Worm (Caenorhabditis elegans) whole organism, mixed stage, embryonic: ENCODE data around the gene pgl-2.

Source experiments
- M03D4.4 ChIP-seq: sonication (generic microtip); optimal IDR thresholded peaks from 2 replicates; lab custom pipeline; 2017; ENCODE audit warnings: mild to moderate bottlenecking, missing genetic modification characterization, missing compliant biosample characterization
- bed-3 ChIP-seq: fragments of 200-800 bp; sonication (Bioruptor generic); optimal IDR thresholded peaks from 3 replicates; lab custom pipeline; 2018; ENCODE audit warnings: mild to moderate bottlenecking, missing genetic modification characterization, moderate library complexity, missing compliant biosample characterization
- blmp-1 ChIP-seq: fragments of 150-350 bp; optimal IDR thresholded peaks from 2 replicates; lab custom pipeline; 2014; ENCODE audit warnings: missing biosample characterization, missing genetic modification characterization
- ceh-39 ChIP-seq: fragments of 150-350 bp; optimal IDR thresholded peaks from 2 replicates; lab custom pipeline; 2014; ENCODE audit warnings: missing biosample characterization, missing genetic modification characterization
- ceh-43 ChIP-seq: fragments of 200-800 bp; sonication (Bioruptor generic); optimal IDR thresholded peaks from 2 replicates; lab custom pipeline; 2018; ENCODE audit warnings: mild to moderate bottlenecking, missing genetic modification characterization, moderate library complexity, missing compliant biosample characterization
- ces-1 ChIP-seq: fragments of 150-350 bp; optimal IDR thresholded peaks from 2 replicates; lab custom pipeline; 2014; ENCODE audit warnings: missing biosample characterization, missing genetic modification reagents, missing genetic modification characterization
- cnd-1 ChIP-seq: fragments of 200-800 bp; sonication (Bioruptor generic); optimal IDR thresholded peaks from 2 replicates; lab custom pipeline; 2018; ENCODE audit warnings: mild to moderate bottlenecking, missing genetic modification characterization, missing compliant biosample characterization
- elt-1 ChIP-seq: sonication (generic microtip); optimal IDR thresholded peaks from 2 replicates; lab custom pipeline; 2017; ENCODE audit warnings: missing genetic modification characterization, mild to moderate bottlenecking, missing compliant biosample characterization, antibody characterized with exemption, moderate library complexity, borderline replicate concordance; ENCODE audit not compliant: insufficient read depth
- elt-3 ChIP-seq: fragments of 150-350 bp; optimal IDR thresholded peaks from 2 replicates; lab custom pipeline; 2014; ENCODE audit warnings: missing biosample characterization, missing genetic modification characterization
- flh-1 ChIP-seq: fragments of 200-800 bp; sonication (Bioruptor generic); optimal IDR thresholded peaks from 2 replicates; lab custom pipeline; 2018; ENCODE audit warnings: mild to moderate bottlenecking, missing genetic modification characterization, moderate library complexity, missing compliant biosample characterization
- ham-2 ChIP-seq: fragments of 200-800 bp; sonication (Bioruptor generic); optimal IDR thresholded peaks from 2 replicates; lab custom pipeline; 2018; ENCODE audit warnings: mild to moderate bottlenecking, missing genetic modification characterization, missing compliant biosample characterization
- hlh-1 ChIP-seq: fragments of 150-350 bp; optimal IDR thresholded peaks from 2 replicates; lab custom pipeline; 2014; ENCODE audit warnings: missing biosample characterization, missing genetic modification reagents, missing genetic modification characterization
- lin-13 ChIP-seq: fragments of 150-350 bp; optimal IDR thresholded peaks from 2 replicates; lab custom pipeline; 2014; ENCODE audit warnings: missing biosample characterization, missing genetic modification characterization
- lsy-2 ChIP-seq: fragments of 150-350 bp; optimal IDR thresholded peaks from 2 replicates; lab custom pipeline; 2014; ENCODE audit warnings: missing biosample characterization, missing genetic modification characterization
- mab-5 ChIP-seq: fragments of 150-350 bp; optimal IDR thresholded peaks from 2 replicates; lab custom pipeline; 2014; ENCODE audit warnings: missing biosample characterization, missing genetic modification characterization
- mep-1 ChIP-seq: fragments of 150-350 bp; optimal IDR thresholded peaks from 2 replicates; lab custom pipeline; 2017; ENCODE audit warnings: missing biosample characterization, missing genetic modification reagents, missing genetic modification characterization, inconsistent platforms
- mls-2 ChIP-seq: sonication (generic microtip); optimal IDR thresholded peaks from 2 replicates; lab custom pipeline; 2016; ENCODE audit warnings: mild to moderate bottlenecking, missing genetic modification characterization, moderate library complexity, missing compliant biosample characterization
- nhr-12 ChIP-seq: fragments of 150-350 bp; optimal IDR thresholded peaks from 2 replicates; lab custom pipeline; 2014; ENCODE audit warnings: missing biosample characterization, missing genetic modification characterization
- nhr-2 ChIP-seq: fragments of 150-350 bp; optimal IDR thresholded peaks from 2 replicates; lab custom pipeline; 2014; ENCODE audit warnings: missing biosample characterization, missing genetic modification characterization
- nhr-237 ChIP-seq: fragments of 150-350 bp; optimal IDR thresholded peaks from 2 replicates; lab custom pipeline; 2014; ENCODE audit warnings: missing biosample characterization, missing genetic modification characterization
- snpc-4 ChIP-seq: fragments of 150-350 bp; optimal IDR thresholded peaks from 2 replicates; lab custom pipeline; 2014; ENCODE audit warnings: missing biosample characterization, missing genetic modification characterization
- sptf-1 ChIP-seq: sonication (generic microtip); optimal IDR thresholded peaks from 2 replicates; lab custom pipeline; 2017; ENCODE audit warnings: mild to moderate bottlenecking, missing genetic modification characterization, moderate library complexity, missing compliant biosample characterization
- tbx-8 ChIP-seq: fragments of 200-800 bp; sonication (Bioruptor generic); optimal IDR thresholded peaks from 2 replicates; lab custom pipeline; 2018; ENCODE audit warnings: mild to moderate bottlenecking, missing genetic modification characterization, moderate library complexity, missing compliant biosample characterization
- unc-120 ChIP-seq: sonication (generic microtip); optimal IDR thresholded peaks from 2 replicates; lab custom pipeline; 2017; ENCODE audit warnings: missing genetic modification characterization, missing compliant biosample characterization; ENCODE audit not compliant: poor library complexity, severe bottlenecking
- unc-39 ChIP-seq: fragments of 150-350 bp; optimal IDR thresholded peaks from 2 replicates; lab custom pipeline; 2014; ENCODE audit warnings: missing biosample characterization, missing genetic modification characterization
- unc-62 ChIP-seq: fragments of 150-350 bp; optimal IDR thresholded peaks from 2 replicates; lab custom pipeline; 2014; ENCODE audit warnings: missing biosample characterization, missing genetic modification reagents, missing genetic modification characterization
- zip-8 ChIP-seq: fragments of 150-350 bp; optimal IDR thresholded peaks from 2 replicates; lab custom pipeline; 2014; ENCODE audit warnings: missing biosample characterization, missing genetic modification characterization
- ztf-11 ChIP-seq: fragments of 150-350 bp; optimal IDR thresholded peaks from 2 replicates; lab custom pipeline; 2014; ENCODE audit warnings: missing biosample characterization, missing genetic modification characterization

Gene pgl-2

ce11 chrIII:8712968-8713367, 37.7 kb upstream of the pgl-2 start:
- TF ChIP-seq nhr-12 (tag; lab: Kevin White, UChicago) (no peak), unc-39 (tag; lab: Kevin White, UChicago) (no peak), ceh-39 (tag; lab: Kevin White, UChicago) (no peak), unc-120 (tag; lab: Kevin White, UChicago) (no peak), hlh-1 (tag; lab: Kevin White, UChicago) (no peak), elt-3 (no peak), ztf-11 (tag; lab: Kevin White, UChicago) (no peak), blmp-1 (no peak), ham-2 (GFP tag; lab: Kevin White, UChicago) (no peak), snpc-4 (tag; lab: Kevin White, UChicago) (no peak), elt-1 (tag; lab: Kevin White, UChicago) (no peak), mls-2 (no peak), M03D4.4 (tag; lab: Kevin White, UChicago) (no peak), unc-62 (no peak), nhr-2 (tag; lab: Kevin White, UChicago) (no peak)

- TF ChIP-seq unc-62 (no peak), ceh-39 (tag; lab: Kevin White, UChicago) (no peak), flh-1 (GFP tag; lab: Kevin White, UChicago) (no peak), zip-8 (tag; lab: Kevin White, UChicago) (no peak), elt-3 (no peak), mab-5 (tag; lab: Kevin White, UChicago) (no peak)
Observed at ce11 chrIII:8710310-8710709, 35.1 kb upstream of the pgl-2 start, which contains the start of gene B0303.11. TSS of gene B0303.11 (minus strand) at chrIII:8710410.

DNA sequence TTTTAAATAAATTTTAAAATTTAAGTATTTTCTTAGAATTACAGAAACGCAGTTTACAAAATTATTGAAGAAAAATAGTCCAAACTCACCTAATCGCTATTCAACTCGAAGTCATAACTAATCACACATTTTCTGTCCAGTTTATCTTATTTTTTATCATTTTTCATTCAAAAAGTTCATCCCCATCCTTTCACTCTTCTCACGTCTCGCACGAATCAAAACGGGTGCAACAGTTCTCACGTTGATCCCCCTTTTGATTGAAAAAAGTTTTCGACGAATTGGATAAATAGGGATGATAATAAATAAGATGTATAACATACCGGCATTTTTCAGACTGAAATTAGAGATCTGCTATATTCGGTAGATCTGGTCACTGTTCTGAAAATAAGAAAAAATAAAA, 34.5 kb upstream of the pgl-2 start:
- TF ChIP-seq tbx-8 (GFP tag; lab: Kevin White, UChicago), result no peak
- TF ChIP-seq lsy-2 (tag; lab: Kevin White, UChicago), result no peak
- TF ChIP-seq elt-3, result no peak
- no peak for TF ChIP-seq mab-5 (tag; lab: Kevin White, UChicago)
- TF ChIP-seq nhr-237 (tag; lab: Kevin White, UChicago), result no peak
- TF ChIP-seq cnd-1, result no peak
- TF ChIP-seq bed-3 (GFP tag; lab: Kevin White, UChicago), result no peak
- TF ChIP-seq hlh-1 (tag; lab: Kevin White, UChicago), result no peak

- no peak for TF ChIP-seq elt-1 (tag; lab: Kevin White, UChicago)
- no peak for TF ChIP-seq unc-120 (tag; lab: Kevin White, UChicago)
- no peak for TF ChIP-seq sptf-1 (tag; lab: Kevin White, UChicago)
- TF ChIP-seq zip-8 (tag; lab: Kevin White, UChicago), result no peak
- no peak for TF ChIP-seq mab-5 (tag; lab: Kevin White, UChicago)
- no peak for TF ChIP-seq mep-1
- TF ChIP-seq mls-2, result no peak
- no peak for TF ChIP-seq M03D4.4 (tag; lab: Kevin White, UChicago)
Observed at ce11 chrIII:8704765-8705164, 29.5 kb upstream of the pgl-2 start, which contains the start of gene B0303.16. TSS of gene B0303.16 (plus strand) at chrIII:8705065.

DNA sequence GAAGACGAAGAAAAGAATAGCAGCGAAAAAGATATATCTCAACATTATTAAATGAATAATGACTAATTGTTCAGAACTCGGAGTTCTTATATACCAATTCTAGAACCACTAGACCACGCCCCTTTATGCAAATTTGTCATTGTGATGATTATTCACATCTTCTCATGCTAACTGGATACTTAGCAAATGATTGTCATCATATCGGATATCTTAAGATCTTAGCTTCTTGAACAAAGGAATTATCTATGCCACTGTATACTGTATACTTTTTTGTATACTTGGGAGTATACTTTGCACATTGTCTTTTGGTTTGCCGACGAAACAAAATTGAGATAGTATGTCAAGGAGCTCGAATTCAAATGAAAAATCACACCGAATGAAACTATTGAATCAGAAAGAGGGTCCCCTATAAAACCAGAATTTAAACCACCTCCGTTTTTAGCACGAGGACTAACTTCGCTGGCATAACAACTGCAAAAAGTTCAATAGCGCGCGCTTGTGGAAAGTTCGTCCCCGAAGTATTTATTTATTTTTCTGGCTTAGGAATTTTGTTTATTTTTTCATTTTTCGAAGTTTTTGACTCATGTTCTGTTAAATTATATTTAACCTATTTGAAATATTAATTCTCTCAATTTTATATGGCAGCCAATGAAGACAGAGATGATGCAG, 25.2 kb upstream of the pgl-2 start, which contains the start of the genes sdz-1 and vps-33.1:
TSS of gene sdz-1 (minus strand) at position 51 of the 669 bp plus-strand sequence.
TSS of gene vps-33.1 (plus strand) at position 639 of the 669 bp plus-strand sequence.
- TF ChIP-seq snpc-4 (tag; lab: Kevin White, UChicago), result no peak
- TF ChIP-seq ceh-43 (GFP tag; lab: Kevin White, UChicago), result no peak
- no peak for TF ChIP-seq cnd-1
- peak; percentile 29 for TF ChIP-seq lsy-2 (tag; lab: Kevin White, UChicago)
- TF ChIP-seq nhr-237 (tag; lab: Kevin White, UChicago), result peak; percentile 16
- TF ChIP-seq ces-1 (GFP tag; lab: Kevin White, UChicago), result no peak
- no peak for TF ChIP-seq flh-1 (GFP tag; lab: Kevin White, UChicago)
- peak; percentile 67 for TF ChIP-seq unc-120 (tag; lab: Kevin White, UChicago)
- no peak for TF ChIP-seq lin-13 (tag; lab: Kevin White, UChicago)
